Worm (Caenorhabditis elegans) whole organism, young adult: ENCODE measurements around the gene F40G9.17.

Source experiments
- B0019.2 ChIP-seq: fragments of 200-800 bp; sonication (Bioruptor generic); conservative IDR thresholded peaks from 2 replicates; pipeline ENCODE4 v1.3.6; 2022; ENCODE audit warnings: missing genetic modification reagents, missing genetic modification characterization, missing compliant biosample characterization
- K12H6.12 ChIP-seq: fragments of 200-800 bp; sonication (Bioruptor generic); optimal IDR thresholded peaks from 2 replicates; lab custom pipeline; 2018; ENCODE audit warnings: mild to moderate bottlenecking, missing genetic modification characterization, missing compliant biosample characterization
- Y53G8AR.9 ChIP-seq: fragments of 200-800 bp; sonication (Bioruptor generic); conservative IDR thresholded peaks from 2 replicates; pipeline ENCODE4 v1.3.6; 2022; ENCODE audit warnings: missing genetic modification reagents, missing genetic modification characterization, missing compliant biosample characterization
- aptf-2 ChIP-seq: fragments of 200-800 bp; sonication (Bioruptor generic); conservative IDR thresholded peaks from 2 replicates; pipeline ENCODE4 v1.3.6; 2022; ENCODE audit warnings: missing genetic modification reagents, missing genetic modification characterization, missing compliant biosample characterization
- ceh-91 ChIP-seq: fragments of 200-800 bp; sonication (Bioruptor generic); IDR thresholded peaks from 2 replicates; pipeline ENCODE4 v1.3.6; 2022; ENCODE audit warnings: missing genetic modification reagents, missing genetic modification characterization, missing compliant biosample characterization
- lin-35 ChIP-seq, 3 experiments: fragments of 150-350 bp in 2 of 3; sonication (generic microtip) in 1 of 3; optimal IDR thresholded peaks; 2 replicates each; lab custom pipeline; 2014 to 2018; ENCODE audit warnings: missing biosample characterization in 3 of 3, missing genetic modification characterization in 3 of 3, missing genetic modification reagents in 3 of 3
- lir-1 ChIP-seq: fragments of 200-800 bp; sonication (Bioruptor generic); conservative IDR thresholded peaks from 2 replicates; pipeline ENCODE4 v1.3.6; 2022; ENCODE audit warnings: missing genetic modification reagents, missing genetic modification characterization, missing compliant biosample characterization
- lsy-27 ChIP-seq: sonication (generic microtip); optimal IDR thresholded peaks from 2 replicates; lab custom pipeline; 2017; ENCODE audit warnings: missing genetic modification characterization, mild to moderate bottlenecking, missing compliant biosample characterization, antibody characterized with exemption, missing genotype, borderline replicate concordance; ENCODE audit not compliant: insufficient read depth
- nfya-1 ChIP-seq: sonication (generic microtip); optimal IDR thresholded peaks from 2 replicates; lab custom pipeline; 2017; ENCODE audit warnings: antibody characterized with exemption, missing compliant biosample characterization, missing genetic modification characterization, borderline replicate concordance; ENCODE audit not compliant: insufficient read depth
- nfyb-1 ChIP-seq: fragments of 200-800 bp; sonication (Bioruptor generic); IDR thresholded peaks from 2 replicates; pipeline ENCODE4 v1.3.6; 2022; ENCODE audit warnings: missing genetic modification reagents, missing genetic modification characterization, missing compliant biosample characterization
- nhr-90 ChIP-seq: sonication (generic microtip); optimal IDR thresholded peaks from 2 replicates; lab custom pipeline; 2016; ENCODE audit warnings: missing genotype, mild to moderate bottlenecking, missing genetic modification characterization, missing compliant biosample characterization
- pha-4 ChIP-seq: fragments of 150-350 bp; sonication (generic microtip); optimal IDR thresholded peaks from 2 replicates; lab custom pipeline; 2014; ENCODE audit warnings: missing biosample characterization, missing genetic modification reagents, missing genetic modification characterization
- snpc-4 ChIP-seq, 5 experiments: fragments of 150-350 bp in 1 of 5; sonication (generic microtip) in 4 of 5; optimal IDR thresholded peaks; 2 replicates each; lab custom pipeline; 2014 to 2018; ENCODE audit warnings: missing genetic modification characterization in 5 of 5, missing biosample characterization in 3 of 5, antibody characterized with exemption in 2 of 5, mild to moderate bottlenecking in 2 of 5, missing compliant biosample characterization in 2 of 5, missing genotype in 2 of 5, moderate library complexity in 2 of 5, missing genetic modification reagents in 1 of 5

- no peak for TF ChIP-seq lsy-27
- TF ChIP-seq snpc-4 (GFP tag; optimal IDR thresholded peaks at IDR 0.05; lab: Kevin White, UChicago), result no peak
- TF ChIP-seq snpc-4 (tag; optimal IDR thresholded peaks at IDR 0.05; lab: Kevin White, UChicago), result no peak
- TF ChIP-seq B0019.2 (GFP tag; lab: Robert Waterston, UW), result no peak
- TF ChIP-seq nhr-90 (tag; lab: Kevin White, UChicago), result no peak
- no peak for TF ChIP-seq nfya-1 (tag; lab: Kevin White, UChicago)
- no peak for TF ChIP-seq lir-1
- no peak for TF ChIP-seq nfyb-1 (GFP tag; lab: Robert Waterston, UW)
- TF ChIP-seq Y53G8AR.9, result no peak
- no peak for TF ChIP-seq aptf-2 (GFP tag; lab: Robert Waterston, UW)
- TF ChIP-seq lin-35 (GFP tag; optimal IDR thresholded peaks at IDR 0.05; lab: Kevin White, UChicago), result no peak
- no peak for TF ChIP-seq K12H6.12 (tag; lab: Kevin White, UChicago)
- no peak for TF ChIP-seq pha-4 (tag; lab: Kevin White, UChicago)
- no peak for TF ChIP-seq ceh-91 (GFP tag; lab: Robert Waterston, UW)
Observed at ce11 chrIII:147570-148076, 46.6 kb upstream of the F40G9.17 start, which contains the start of gene sqst-5.
